Worm (Caenorhabditis elegans): ENCODE results near the gene srh-173.

ce11 chrV:19965626-19966025, 7.5 kb upstream of the srh-173 start, which contains the start of gene srh-171:
- TF ChIP-seq fkh-10 (GFP tag; optimal IDR thresholded peaks at IDR 0.05) = no peak
- no peak for TF ChIP-seq hlh-30 (tag; optimal IDR thresholded peaks at IDR 0.05; ENCODE audit: insufficient read depth)
- TF ChIP-seq mec-3 (tag; optimal IDR thresholded peaks at IDR 0.05; ENCODE audit: borderline replicate concordance) = no peak
